Fruit fly (Drosophila melanogaster): ENCODE measurements around the gene CG9967.
A peak's percentile ranks its signal among the peaks of the same experiment; 100 is the strongest.

The CG9967 gene

dm6 chr2L:2380805-2381204 lies 23.6 kb upstream of the CG9967 start, which contains the start of gene Eogt (continued):
- TF ChIP-seq HLH54F (GFP tag; optimal IDR thresholded peaks at IDR 0.05), result peak; percentile 67
- TF ChIP-seq croc (GFP tag; conservative IDR thresholded peaks at IDR 0.05), result peak; percentile 97
- no peak for TF ChIP-seq HLH4C (GFP tag; IDR thresholded peaks at IDR 0.05; ENCODE audit: partially characterized antibody)
- peak; percentile 56 for TF ChIP-seq CG12071 (GFP tag; optimal IDR thresholded peaks at IDR 0.05)
- TF ChIP-seq B-H2 (GFP tag; optimal IDR thresholded peaks at IDR 0.05), result peak; percentile 77
- TF ChIP-seq psq (GFP tag; optimal IDR thresholded peaks at IDR 0.05), result peak; percentile 77
- TF ChIP-seq CG31365 (tag; optimal IDR thresholded peaks at IDR 0.05), result peak; percentile 49
- TF ChIP-seq Pdp1 (GFP tag; optimal IDR thresholded peaks at IDR 0.05), result peak; percentile 82 to 85
- TF ChIP-seq CG14441 (GFP tag; IDR thresholded peaks at IDR 0.05), result peak; percentile 96
- peak; percentile 69 for TF ChIP-seq Camta (GFP tag; optimal IDR thresholded peaks at IDR 0.05)
- peak; percentile 94 for TF ChIP-seq Hr3 (GFP tag; optimal IDR thresholded peaks at IDR 0.05)
- TF ChIP-seq CG6791 (GFP tag; IDR thresholded peaks at IDR 0.05; ENCODE audit: partially characterized antibody), result 0 out of 3 replicates have a peak, but pooled peaks have one; percentile 1
- peak; percentile 82 for TF ChIP-seq trh (GFP tag; optimal IDR thresholded peaks at IDR 0.05)
- peak; percentile 45 for TF ChIP-seq Antp (GFP tag; optimal IDR thresholded peaks at IDR 0.05)
- TF ChIP-seq hkb (optimal IDR thresholded peaks at IDR 0.05), result no peak
- peak; percentile 96 for TF ChIP-seq hkb (GFP tag; IDR thresholded peaks at IDR 0.05)
- peak; percentile 72 for TF ChIP-seq odd (GFP tag; optimal IDR thresholded peaks at IDR 0.05)
- no peak for TF ChIP-seq br (optimal IDR thresholded peaks at IDR 0.05)
- TF ChIP-seq nmo (GFP tag; optimal IDR thresholded peaks at IDR 0.05), result peak; percentile 97
- peak; percentile 96 for TF ChIP-seq esg (GFP tag; conservative IDR thresholded peaks at IDR 0.05)
- peak; percentile 93 for TF ChIP-seq CG9817 (tag; optimal IDR thresholded peaks at IDR 0.05)
- TF ChIP-seq CG10565 (GFP tag; optimal IDR thresholded peaks at IDR 0.05), result peak; percentile 54
- TF ChIP-seq PHDP (tag; optimal IDR thresholded peaks at IDR 0.05), result peak; percentile 95
- TF ChIP-seq fd96Cb (tag; optimal IDR thresholded peaks at IDR 0.05), result peak; percentile 93
- peak; percentile 95 for TF ChIP-seq dati (GFP tag; IDR thresholded peaks at IDR 0.05)
- peak; percentile 57 for TF ChIP-seq shn (GFP tag; optimal IDR thresholded peaks at IDR 0.05)
- TF ChIP-seq Max (GFP tag; optimal IDR thresholded peaks at IDR 0.05), result peak; percentile 80
- TF ChIP-seq CoRest (tag; optimal IDR thresholded peaks at IDR 0.05), result peak; percentile 97
- no peak for TF ChIP-seq bigmax (GFP tag; optimal IDR thresholded peaks at IDR 0.05)
- TF ChIP-seq gt (GFP tag; IDR thresholded peaks at IDR 0.05), result peak; percentile 92
- peak; percentile 98 for TF ChIP-seq zfh1 (GFP tag; IDR thresholded peaks at IDR 0.05)
- peak in 1 of 2 experiments; percentile 96 for TF ChIP-seq bsh (GFP tag; optimal IDR thresholded peaks at IDR 0.05)
- no peak for TF ChIP-seq Vsx1 (GFP tag; optimal IDR thresholded peaks at IDR 0.05)
- peak; percentile 78 for TF ChIP-seq CG1529 (GFP tag; optimal IDR thresholded peaks at IDR 0.05)
- TF ChIP-seq ranshi (GFP tag; IDR thresholded peaks at IDR 0.05), result peak; percentile 97
- peak; percentile 29 for TF ChIP-seq Sry-δ (GFP tag; optimal IDR thresholded peaks at IDR 0.05)
- TF ChIP-seq bowl (GFP tag; IDR thresholded peaks at IDR 0.05), result peak; percentile 88
- TF ChIP-seq schlank (tag; optimal IDR thresholded peaks at IDR 0.05), result peak; percentile 78
- peak; percentile 91 for TF ChIP-seq CG9215 (GFP tag; IDR thresholded peaks at IDR 0.05)
- TF ChIP-seq zf30C (GFP tag; optimal IDR thresholded peaks at IDR 0.05), result no peak
- TF ChIP-seq CG11560 (tag; IDR thresholded peaks at IDR 0.05), result peak; percentile 86
- peak; percentile 91 for TF ChIP-seq CG4820 (GFP tag; optimal IDR thresholded peaks at IDR 0.05)
- TF ChIP-seq CG9797 (GFP tag; optimal IDR thresholded peaks at IDR 0.05), result peak; percentile 75
- peak; percentile 93 for TF ChIP-seq CG2120 (GFP tag; optimal IDR thresholded peaks at IDR 0.05)
- peak; percentile 76 for TF ChIP-seq CG30020 (tag; optimal IDR thresholded peaks at IDR 0.05)
- peak; percentile 97 for TF ChIP-seq CG12769 (tag; optimal IDR thresholded peaks at IDR 0.05)
- TF ChIP-seq Lpt (GFP tag; optimal IDR thresholded peaks at IDR 0.05), result no peak
- peak in 1 of 2 experiments; percentile 63 for TF ChIP-seq Dfd (GFP tag; optimal IDR thresholded peaks at IDR 0.05)
- peak; percentile 80 for TF ChIP-seq CG10321 (GFP tag; IDR thresholded peaks at IDR 0.05)
